Worm (Caenorhabditis elegans): ENCODE results near the gene ints-7.

ints-7 gene

DNA sequence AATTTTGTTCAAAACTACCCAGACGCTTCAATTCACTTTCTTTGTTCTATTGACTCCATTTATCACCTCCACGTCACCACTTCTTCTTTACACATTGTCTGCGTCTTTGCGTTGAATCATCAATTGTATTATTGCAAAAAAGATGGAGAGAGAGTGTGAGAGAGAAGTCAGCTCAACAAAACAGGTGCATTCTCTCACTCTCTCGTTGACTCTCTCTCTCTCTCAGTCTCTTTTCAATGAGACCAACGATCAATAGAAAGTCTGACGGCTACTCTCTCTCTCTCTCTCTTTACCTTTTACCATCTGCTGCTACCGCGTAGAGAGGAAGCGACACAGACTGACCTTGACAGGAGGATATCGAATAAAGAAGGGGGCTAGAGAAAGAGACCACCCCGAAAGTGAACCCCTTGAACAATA lies 53.1 kb downstream of the ints-7 start (continued):
- TF ChIP-seq dpl-1 (GFP tag; optimal IDR thresholded peaks at IDR 0.05) (peak; percentile 46 to 64 (median 49)), nhr-90 (tag; optimal IDR thresholded peaks at IDR 0.05; ENCODE audit: poor library complexity) (peak; percentile 84), ceh-88 (GFP tag; IDR thresholded peaks at IDR 0.05) (no peak; the same call in 1 of the 2 replicates), isw-1 (GFP tag; IDR thresholded peaks at IDR 0.05) (peak; percentile 47), nhr-77 (tag; optimal IDR thresholded peaks at IDR 0.05) (peak; percentile 94), alr-1 (tag; optimal IDR thresholded peaks at IDR 0.05; ENCODE audit: borderline replicate concordance) (no peak), efl-1 (optimal IDR thresholded peaks at IDR 0.05) (peak; percentile 73 to 80), efl-1 (GFP tag; optimal IDR thresholded peaks at IDR 0.05 in 1 of 2) (peak; percentile 30 to 96), nhr-20 (tag; optimal IDR thresholded peaks at IDR 0.05) (peak; percentile 96), nhr-76 (tag; optimal IDR thresholded peaks at IDR 0.05) (peak; percentile 49), Y116A8C.19 (tag; optimal IDR thresholded peaks at IDR 0.05; ENCODE audit: borderline replicate concordance) (no peak), nhr-11 (tag; optimal IDR thresholded peaks at IDR 0.05) (peak; percentile 92)

DNA sequence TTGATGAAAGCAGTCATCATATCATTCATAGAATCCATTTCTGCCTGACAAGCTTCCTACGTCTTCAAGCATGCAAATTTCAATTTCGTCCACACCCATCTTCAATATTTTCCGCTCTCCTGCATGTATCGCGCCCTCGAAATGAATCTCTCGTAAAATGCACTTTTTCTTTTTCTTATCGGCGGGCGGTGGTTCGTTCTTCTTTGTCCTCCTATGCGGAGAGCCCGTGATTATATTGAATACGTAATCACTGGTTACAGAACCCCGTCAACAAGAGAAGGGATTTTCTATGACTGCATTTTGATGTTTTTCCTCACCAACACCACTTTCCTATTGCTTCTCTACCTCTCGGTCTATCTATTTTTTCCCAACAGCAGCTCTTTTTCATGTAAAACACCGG lies 54.0 kb downstream of the ints-7 start:
- TF ChIP-seq ceh-88 (GFP tag; IDR thresholded peaks at IDR 0.05) (peak; percentile 29; the same call in 1 of the 2 replicates), nhr-85 (tag) (peak; percentile 67), unc-62 (GFP tag; optimal IDR thresholded peaks at IDR 0.05) (no peak), ztf-4 (tag; optimal IDR thresholded peaks at IDR 0.05) (peak; percentile 30), fkh-8 (tag; optimal IDR thresholded peaks at IDR 0.05) (peak; percentile 0)

DNA sequence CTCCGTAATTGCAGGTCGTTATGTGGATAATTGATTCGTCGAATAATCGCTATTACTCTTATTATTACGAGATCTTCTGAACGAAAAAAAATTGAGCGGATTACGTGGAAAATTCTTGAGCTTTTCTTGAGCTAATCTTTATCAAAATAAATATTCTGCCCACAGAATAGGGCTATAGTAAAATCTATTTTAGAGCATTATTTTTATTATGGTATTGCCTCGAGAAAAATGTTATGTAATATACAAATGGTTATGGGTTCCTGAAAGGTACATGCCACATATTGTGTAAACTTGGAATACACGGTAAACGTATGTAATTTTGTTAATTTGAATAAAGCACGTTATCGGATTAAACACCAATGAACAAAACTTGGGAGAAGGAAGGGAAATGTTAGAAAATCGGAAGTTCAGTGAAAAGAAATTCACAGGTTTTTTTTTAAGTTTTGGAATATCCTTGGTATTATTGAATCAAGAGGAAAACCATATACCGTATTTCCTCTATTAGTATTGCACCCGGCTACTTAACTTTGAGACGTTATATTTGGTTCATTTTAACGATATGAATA lies 54.6 kb downstream of the ints-7 start:
- TF ChIP-seq nhr-90 (tag; optimal IDR thresholded peaks at IDR 0.05; ENCODE audit: poor library complexity) (peak; percentile 67), zip-4 (GFP tag; optimal IDR thresholded peaks at IDR 0.05) (peak; percentile 24), ceh-8 (GFP tag; optimal IDR thresholded peaks at IDR 0.05) (no peak), unc-30 (tag; optimal IDR thresholded peaks at IDR 0.05) (no peak), unc-130 (tag; optimal IDR thresholded peaks at IDR 0.05) (no peak), sup-37 (GFP tag; optimal IDR thresholded peaks at IDR 0.05) (no peak), nhr-47 (tag; optimal IDR thresholded peaks at IDR 0.05) (peak; percentile 48), nhr-11 (tag; optimal IDR thresholded peaks at IDR 0.05) (peak; percentile 32), hlh-17 (GFP tag; optimal IDR thresholded peaks at IDR 0.05; ENCODE audit: borderline replicate concordance) (no peak), nhr-237 (tag; optimal IDR thresholded peaks at IDR 0.05) (no peak), mef-2 (tag; optimal IDR thresholded peaks at IDR 0.05) (no peak), hpl-2 (GFP tag; optimal IDR thresholded peaks at IDR 0.05) (no peak), fos-1 (tag; optimal IDR thresholded peaks at IDR 0.05) (peak; percentile 53), elt-3 (tag; optimal IDR thresholded peaks at IDR 0.05) (no peak), egl-13 (tag; optimal IDR thresholded peaks at IDR 0.05) (peak; percentile 40), xbp-1 (tag; optimal IDR thresholded peaks at IDR 0.05) (peak; percentile 9), C34B4.2 (tag; optimal IDR thresholded peaks at IDR 0.05) (no peak), snu-23 (GFP tag; optimal IDR thresholded peaks at IDR 0.05) (peak; percentile 30), lir-3 (tag; optimal IDR thresholded peaks at IDR 0.05; ENCODE audit: poor library complexity) (peak; percentile 33), tbx-2 (tag; optimal IDR thresholded peaks at IDR 0.05) (no peak), vab-15 (tag; optimal IDR thresholded peaks at IDR 0.05) (no peak), ces-1 (GFP tag; optimal IDR thresholded peaks at IDR 0.05) (no peak), lin-39 (tag; optimal IDR thresholded peaks at IDR 0.05) (peak; percentile 31), lin-15B (tag; optimal IDR thresholded peaks at IDR 0.05) (no peak), fkh-4 (tag; optimal IDR thresholded peaks at IDR 0.05; ENCODE audit: borderline replicate concordance) (no peak), dsc-1 (tag; optimal IDR thresholded peaks at IDR 0.05) (peak; percentile 72), aly-2 (tag; optimal IDR thresholded peaks at IDR 0.05) (peak; percentile 75), nhr-19 (GFP tag; conservative IDR thresholded peaks at IDR 0.05) (peak; percentile 28), ama-1 (optimal IDR thresholded peaks at IDR 0.05) (peak; percentile 79), swsn-7 (tag; optimal IDR thresholded peaks at IDR 0.05) (peak; percentile 17), jun-1 (tag; optimal IDR thresholded peaks at IDR 0.05) (peak; percentile 17), ztf-11 (tag; optimal IDR thresholded peaks at IDR 0.05) (peak in 1 of 2 experiments; percentile 35), efl-1 (optimal IDR thresholded peaks at IDR 0.05) (peak in 1 of 2 experiments; percentile 2), efl-1 (GFP tag; optimal IDR thresholded peaks at IDR 0.05 in 1 of 2) (peak in 1 of 2 experiments; percentile 85), fkh-8 (tag; optimal IDR thresholded peaks at IDR 0.05) (no peak), blmp-1 (tag; optimal IDR thresholded peaks at IDR 0.05) (peak; percentile 10), aha-1 (tag; optimal IDR thresholded peaks at IDR 0.05) (no peak)
